Worm (Caenorhabditis elegans) whole organism, L4 larva: ENCODE measurements around the gene F35F10.7.

ENCODE experiments used
- D1046.2 ChIP-seq: fragments of 200-800 bp; sonication (Bioruptor generic); IDR thresholded peaks from 2 replicates; pipeline ENCODE4 v1.3.6; 2022; ENCODE audit warnings: missing genetic modification characterization, missing compliant biosample characterization
- F26F4.8 ChIP-seq: fragments of 200-800 bp; sonication (Bioruptor generic); conservative IDR thresholded peaks from 2 replicates; pipeline ENCODE4 v1.3.6; 2022; ENCODE audit warnings: missing genetic modification characterization, missing compliant biosample characterization
- F49E8.2 ChIP-seq: sonication (generic microtip); optimal IDR thresholded peaks from 2 replicates; lab custom pipeline; 2016; ENCODE audit warnings: missing compliant biosample characterization, mild to moderate bottlenecking, missing genetic modification characterization, borderline replicate concordance
- T20F7.1 ChIP-seq: fragments of 200-800 bp; sonication (Bioruptor generic); optimal IDR thresholded peaks from 2 replicates; lab custom pipeline; 2018; ENCODE audit warnings: mild to moderate bottlenecking, missing genetic modification characterization, missing compliant biosample characterization
- Y105C5A.15 ChIP-seq: fragments of 200-800 bp; sonication (Bioruptor generic); IDR thresholded peaks from 2 replicates; pipeline ENCODE4 v1.3.6; 2022; ENCODE audit warnings: missing genetic modification characterization, missing compliant biosample characterization
- Y75B8A.6 ChIP-seq: fragments of 200-800 bp; sonication (Bioruptor generic); IDR thresholded peaks from 2 replicates; pipeline ENCODE4 v1.3.6; 2022; ENCODE audit warnings: missing genetic modification reagents, missing genetic modification characterization, missing compliant biosample characterization
- aha-1 ChIP-seq: fragments of 150-350 bp; peaks from one replicate; lab custom pipeline; 2014; ENCODE audit warnings: missing biosample characterization, missing genetic modification characterization
- ama-1 ChIP-seq: fragments of 150-350 bp; optimal IDR thresholded peaks from 2 replicates; lab custom pipeline; 2014; ENCODE audit warnings: inconsistent platforms, mixed read lengths
- ceh-20 ChIP-seq: fragments of 200-800 bp; sonication (Bioruptor generic); IDR thresholded peaks from 2 replicates; pipeline ENCODE4 v1.3.6; 2022; ENCODE audit warnings: missing genetic modification reagents, missing genetic modification characterization, missing compliant biosample characterization
- ctbp-1 ChIP-seq: fragments of 200-800 bp; sonication (Bioruptor generic); IDR thresholded peaks from 2 replicates; pipeline ENCODE4 v1.3.6; 2022; ENCODE audit warnings: missing genetic modification reagents, missing genetic modification characterization, missing compliant biosample characterization
- daf-16 ChIP-seq, 3 experiments: sonication (generic microtip); optimal IDR thresholded peaks; 2 replicates each; lab custom pipeline; 2016 to 2017; ENCODE audit warnings: missing genetic modification characterization in 3 of 3, missing genetic modification reagents in 3 of 3, mild to moderate bottlenecking in 2 of 3, missing compliant biosample characterization in 2 of 3, missing biosample characterization in 1 of 3, moderate library complexity in 1 of 3
- daf-19 ChIP-seq: fragments of 200-800 bp; sonication (Bioruptor generic); conservative IDR thresholded peaks from 2 replicates; pipeline ENCODE4 v1.3.6; 2022; ENCODE audit warnings: missing genetic modification characterization, missing compliant biosample characterization
- daf-8 ChIP-seq: fragments of 200-800 bp; sonication (Bioruptor generic); IDR thresholded peaks from 2 replicates; pipeline ENCODE4 v1.3.6; 2022; ENCODE audit warnings: missing genetic modification characterization, missing compliant biosample characterization
- dmd-6 ChIP-seq: fragments of 200-800 bp; sonication (Bioruptor generic); IDR thresholded peaks from 2 replicates; pipeline ENCODE4 v1.3.6; 2022; ENCODE audit warnings: missing genetic modification reagents, missing genetic modification characterization, missing compliant biosample characterization
- dpl-1 ChIP-seq: fragments of 150-350 bp; optimal IDR thresholded peaks from 2 replicates; lab custom pipeline; 2014; ENCODE audit warnings: missing biosample characterization, missing genetic modification reagents, missing genetic modification characterization
- duxl-1 ChIP-seq: sonication (generic microtip); optimal IDR thresholded peaks from 2 replicates; lab custom pipeline; 2016; ENCODE audit warnings: mild to moderate bottlenecking, missing genetic modification characterization, moderate library complexity, missing compliant biosample characterization; ENCODE audit not compliant: poor library complexity
- dve-1 ChIP-seq: sonication (generic microtip); optimal IDR thresholded peaks from 2 replicates; lab custom pipeline; 2017; ENCODE audit warnings: antibody characterized with exemption, mild to moderate bottlenecking, missing genetic modification characterization, missing compliant biosample characterization; ENCODE audit not compliant: insufficient read depth
- gei-8 ChIP-seq: fragments of 200-800 bp; sonication (Bioruptor generic); optimal IDR thresholded peaks from 2 replicates; lab custom pipeline; 2018; ENCODE audit warnings: mild to moderate bottlenecking, missing genetic modification characterization, missing compliant biosample characterization
- hlh-11 ChIP-seq: fragments of 200-800 bp; sonication (Bioruptor generic); optimal IDR thresholded peaks from 2 replicates; lab custom pipeline; 2018; ENCODE audit warnings: mild to moderate bottlenecking, missing genetic modification characterization, missing compliant biosample characterization
- hlh-30 ChIP-seq: sonication (generic microtip); optimal IDR thresholded peaks from 2 replicates; lab custom pipeline; 2017; ENCODE audit warnings: antibody characterized with exemption, mild to moderate bottlenecking, missing genetic modification characterization, missing compliant biosample characterization; ENCODE audit not compliant: insufficient read depth
- lim-7 ChIP-seq: fragments of 200-800 bp; sonication (Bioruptor generic); IDR thresholded peaks from 2 replicates; pipeline ENCODE4 v1.3.6; 2022; ENCODE audit warnings: missing genetic modification characterization, missing compliant biosample characterization
- lin-1 ChIP-seq: fragments of 200-800 bp; sonication (Bioruptor generic); IDR thresholded peaks from 2 replicates; pipeline ENCODE4 v1.3.6; 2022; ENCODE audit warnings: missing genetic modification reagents, missing genetic modification characterization, missing compliant biosample characterization
- lin-29 ChIP-seq: fragments of 200-800 bp; sonication (Bioruptor generic); IDR thresholded peaks from 2 replicates; pipeline ENCODE4 v1.3.6; 2022; ENCODE audit warnings: missing genetic modification reagents, missing genetic modification characterization, missing compliant biosample characterization
- lin-38 ChIP-seq: fragments of 200-800 bp; sonication (Bioruptor generic); IDR thresholded peaks from 2 replicates; pipeline ENCODE4 v1.3.6; 2022; ENCODE audit warnings: missing genetic modification reagents, missing genetic modification characterization, missing compliant biosample characterization
- mes-2 ChIP-seq: sonication (generic microtip); optimal IDR thresholded peaks from 2 replicates; lab custom pipeline; 2016; ENCODE audit warnings: missing genotype, mild to moderate bottlenecking, missing genetic modification characterization, missing compliant biosample characterization; ENCODE audit not compliant: poor library complexity, severe bottlenecking
- mxl-2 ChIP-seq: fragments of 200-800 bp; sonication (Bioruptor generic); conservative IDR thresholded peaks from 2 replicates; pipeline ENCODE4 v1.3.6; 2022; ENCODE audit warnings: missing genetic modification reagents, missing genetic modification characterization, missing compliant biosample characterization
- nhr-10 ChIP-seq: fragments of 150-350 bp; optimal IDR thresholded peaks from 2 replicates; lab custom pipeline; 2014; ENCODE audit warnings: missing biosample characterization, missing genetic modification characterization
- nhr-111 ChIP-seq: fragments of 200-800 bp; sonication (Bioruptor generic); optimal IDR thresholded peaks from 2 replicates; lab custom pipeline; 2018; ENCODE audit warnings: mild to moderate bottlenecking, missing genetic modification characterization, missing compliant biosample characterization
- nhr-48 ChIP-seq: sonication (generic microtip); optimal IDR thresholded peaks from 2 replicates; lab custom pipeline; 2016; ENCODE audit warnings: mild to moderate bottlenecking, missing genetic modification characterization, missing compliant biosample characterization
- nhr-6 ChIP-seq: fragments of 150-350 bp; optimal IDR thresholded peaks from 2 replicates; lab custom pipeline; 2014; ENCODE audit warnings: missing biosample characterization, missing genetic modification characterization
- nhr-76 ChIP-seq: fragments of 150-350 bp; optimal IDR thresholded peaks from 2 replicates; lab custom pipeline; 2014; ENCODE audit warnings: missing biosample characterization, missing genetic modification characterization
- nhr-77 ChIP-seq: fragments of 150-350 bp; optimal IDR thresholded peaks from 2 replicates; lab custom pipeline; 2014; ENCODE audit warnings: missing biosample characterization, missing genetic modification characterization
- pha-4 ChIP-seq, 2 experiments: fragments of 150-350 bp in 1 of 2; fragments of 200-800 bp in 1 of 2; sonication (Bioruptor generic) in 1 of 2; IDR thresholded peaks in 1 of 2; optimal IDR thresholded peaks in 1 of 2; 2 replicates each; pipeline versions ENCODE4 v1.3.6 to Lab custom; 2014 to 2022; ENCODE audit warnings: missing genetic modification characterization in 2 of 2, missing genetic modification reagents in 2 of 2, missing biosample characterization in 1 of 2, missing compliant biosample characterization in 1 of 2
- php-3 ChIP-seq: fragments of 200-800 bp; sonication (Bioruptor generic); IDR thresholded peaks from 2 replicates; pipeline ENCODE4 v1.3.6; 2022; ENCODE audit warnings: missing genetic modification reagents, missing genetic modification characterization, missing compliant biosample characterization
- saeg-2 ChIP-seq: fragments of 200-800 bp; sonication (Bioruptor generic); IDR thresholded peaks from 2 replicates; pipeline ENCODE4 v1.3.6; 2022; ENCODE audit warnings: missing genetic modification reagents, missing genetic modification characterization, missing compliant biosample characterization
- set-16 ChIP-seq: fragments of 200-800 bp; sonication (Bioruptor generic); IDR thresholded peaks from 2 replicates; pipeline ENCODE4 v1.3.6; 2022; ENCODE audit warnings: missing genetic modification reagents, missing genetic modification characterization, missing compliant biosample characterization
- skn-1 ChIP-seq: fragments of 150-350 bp; optimal IDR thresholded peaks from 2 replicates; lab custom pipeline; 2014; ENCODE audit warnings: missing biosample characterization, missing genetic modification characterization
- snpc-4 ChIP-seq: fragments of 150-350 bp; optimal IDR thresholded peaks from 2 replicates; lab custom pipeline; 2014; ENCODE audit warnings: missing biosample characterization, missing genetic modification characterization
- spr-1 ChIP-seq: sonication (generic microtip); optimal IDR thresholded peaks from 2 replicates; lab custom pipeline; 2016; ENCODE audit warnings: mild to moderate bottlenecking, missing genetic modification characterization, missing compliant biosample characterization
- unc-39 ChIP-seq: sonication (generic microtip); optimal IDR thresholded peaks from 2 replicates; lab custom pipeline; 2017; ENCODE audit warnings: missing biosample characterization, missing genetic modification characterization
- zfp-3 ChIP-seq: fragments of 200-800 bp; sonication (Bioruptor generic); conservative IDR thresholded peaks from 2 replicates; pipeline ENCODE4 v1.3.6; 2022; ENCODE audit warnings: missing genetic modification reagents, missing genetic modification characterization, missing compliant biosample characterization
- zip-11 ChIP-seq: fragments of 200-800 bp; sonication (Bioruptor generic); IDR thresholded peaks from 2 replicates; pipeline ENCODE4 v1.3.6; 2022; ENCODE audit warnings: missing genetic modification characterization, missing compliant biosample characterization
- zip-2 ChIP-seq: fragments of 150-350 bp; optimal IDR thresholded peaks from 2 replicates; lab custom pipeline; 2014; ENCODE audit warnings: missing biosample characterization, missing genetic modification characterization
- ztf-7 ChIP-seq: fragments of 150-350 bp; optimal IDR thresholded peaks from 2 replicates; lab custom pipeline; 2014; ENCODE audit warnings: missing biosample characterization, missing genetic modification characterization

The F35F10.7 gene

DNA sequence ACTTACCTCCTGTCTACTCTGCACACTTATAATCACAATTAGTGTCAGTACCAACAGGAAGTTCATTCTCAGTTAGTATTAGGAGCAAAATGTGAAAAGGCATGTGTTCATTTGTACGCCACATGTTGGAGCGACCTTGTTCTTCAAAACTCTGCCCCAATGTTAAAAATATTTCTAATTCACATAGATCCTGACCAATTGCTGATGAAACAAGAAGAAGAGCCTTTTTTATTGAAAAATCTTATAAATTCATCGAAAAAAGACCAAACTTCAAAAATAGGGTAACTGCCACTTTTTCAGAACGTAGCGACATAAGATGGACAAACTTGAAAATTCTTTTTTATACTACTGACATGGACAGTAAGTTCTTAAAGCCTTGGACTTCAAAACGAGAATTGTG is 21.0 kb downstream of the F35F10.7 start, which contains the start of gene T28A11.17:
TSS of gene T28A11.17 (minus strand) at position 101 of the 400 bp plus-strand sequence.
- TF ChIP-seq set-16 (no peak), nhr-76 (tag; lab: Kevin White, UChicago) (no peak), skn-1 (tag; lab: Kevin White, UChicago) (no peak), saeg-2 (GFP tag; lab: Robert Waterston, UW) (no peak), F26F4.8 (GFP tag; lab: Robert Waterston, UW) (no peak), nhr-48 (tag; lab: Kevin White, UChicago) (no peak), mes-2 (tag; lab: Kevin White, UChicago) (no peak), nhr-77 (tag; lab: Kevin White, UChicago) (no peak), gei-8 (GFP tag; lab: Kevin White, UChicago) (no peak), zip-2 (tag; lab: Kevin White, UChicago) (no peak), dmd-6 (GFP tag; lab: Robert Waterston, UW) (no peak), nhr-6 (tag; lab: Kevin White, UChicago) (no peak), lin-29 (GFP tag; lab: Robert Waterston, UW) (no peak)

DNA sequence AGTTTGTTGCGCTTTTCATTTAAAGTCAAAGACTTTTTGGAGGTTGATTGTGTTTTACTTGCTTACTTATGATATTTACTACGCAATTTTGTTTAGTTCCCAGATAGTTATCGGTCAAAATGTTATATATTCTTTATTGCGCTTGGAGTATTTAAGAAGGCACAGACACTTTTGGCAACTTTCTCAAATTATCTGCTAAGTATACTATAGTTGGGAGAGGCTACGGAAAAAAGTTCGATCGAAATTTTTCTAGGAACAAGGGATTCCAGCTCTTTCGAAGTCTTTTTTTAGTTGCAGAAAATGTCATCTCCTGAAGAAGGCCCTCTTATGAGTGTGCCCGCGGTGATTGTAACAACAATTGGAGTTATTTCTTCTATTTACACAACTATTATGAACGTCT is 27.2 kb downstream of the F35F10.7 start, which contains the start of gene srbc-5:
TSS of gene srbc-5 (plus strand) at position 301 of the 400 bp plus-strand sequence.
- TF ChIP-seq lin-29 (GFP tag; lab: Robert Waterston, UW) (no peak), skn-1 (tag; lab: Kevin White, UChicago) (no peak), zip-11 (GFP tag; lab: Robert Waterston, UW) (no peak), F49E8.2 (tag; lab: Kevin White, UChicago) (no peak), T20F7.1 (GFP tag; lab: Kevin White, UChicago) (no peak), lim-7 (GFP tag; lab: Robert Waterston, UW) (no peak), daf-19 (GFP tag; lab: Robert Waterston, UW) (no peak), mes-2 (tag; lab: Kevin White, UChicago) (no peak), ceh-20 (GFP tag; lab: Robert Waterston, UW) (no peak), D1046.2 (no peak), zfp-3 (GFP tag; lab: Robert Waterston, UW) (no peak), ctbp-1 (no peak), nhr-10 (tag; lab: Kevin White, UChicago) (no peak), Y75B8A.6 (GFP tag; lab: Robert Waterston, UW) (no peak), ztf-7 (no peak)

DNA sequence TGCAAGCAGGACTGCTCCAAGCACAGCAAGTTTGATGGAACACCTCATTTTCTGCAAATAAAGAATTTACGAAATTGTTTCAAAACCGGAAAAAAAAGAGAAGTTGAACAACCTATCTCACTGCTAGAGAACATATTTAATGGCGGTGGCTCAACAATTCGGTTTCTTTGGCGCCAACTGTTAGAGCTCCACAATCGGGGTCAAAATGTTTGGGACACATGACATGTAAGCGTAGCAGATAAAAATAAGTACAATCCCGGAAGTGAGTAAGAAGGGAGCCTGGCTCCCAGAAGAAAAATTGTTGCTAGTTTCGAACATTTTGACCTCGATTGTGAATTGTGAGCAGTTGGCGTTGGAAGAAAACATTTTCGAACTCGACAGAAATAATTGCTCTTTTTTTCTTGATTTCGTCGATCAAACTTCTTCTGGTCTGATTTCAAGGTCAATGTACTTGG is 28.0 kb downstream of the F35F10.7 start, which contains the start of gene T28A11.16:
TSS of gene T28A11.16 (minus strand) at position 51 of the 455 bp plus-strand sequence.
- TF ChIP-seq daf-16 (GFP tag; optimal IDR thresholded peaks at IDR 0.05; lab: Kevin White, UChicago): peak in 1 of 2 experiments; percentile 80
- TF ChIP-seq daf-16 (tag; optimal IDR thresholded peaks at IDR 0.05; lab: Kevin White, UChicago): no peak
- TF ChIP-seq snpc-4: no peak
- TF ChIP-seq hlh-11 (tag; lab: Kevin White, UChicago): peak; percentile 45
- peak; percentile 70 for TF ChIP-seq aha-1
- TF ChIP-seq, all 104 proteins: peak for 3

DNA sequence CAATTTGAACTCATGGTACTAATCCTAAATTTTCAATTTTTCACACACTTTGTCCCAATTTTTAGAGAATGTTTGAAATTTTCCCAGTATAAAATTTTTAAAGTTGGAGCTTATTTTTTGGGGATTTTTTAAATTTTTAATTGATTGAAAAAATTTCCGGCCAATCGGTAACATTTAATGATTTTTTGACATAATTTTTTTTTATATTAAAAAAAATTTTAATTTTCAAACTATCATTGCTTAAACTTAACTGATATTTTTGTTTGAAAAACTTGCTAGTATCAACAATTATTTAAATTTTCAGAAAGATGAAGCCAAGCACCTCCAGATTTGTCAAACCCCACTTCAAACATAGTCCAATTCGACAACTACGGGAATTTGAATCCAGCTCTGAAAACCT is 30.0 kb downstream of the F35F10.7 start, which contains the start of gene T28A11.22:
TSS of gene T28A11.22 (plus strand) at position 301 of the 400 bp plus-strand sequence.
- TF ChIP-seq daf-8 (GFP tag; lab: Robert Waterston, UW) (no peak), lin-1 (GFP tag; lab: Robert Waterston, UW) (no peak), lin-29 (GFP tag; lab: Robert Waterston, UW) (no peak), spr-1 (tag; lab: Kevin White, UChicago) (no peak), lin-38 (GFP tag; lab: Robert Waterston, UW) (no peak), daf-19 (GFP tag; lab: Robert Waterston, UW) (no peak), ama-1 (lab: Kevin White, UChicago) (no peak), unc-39 (no peak), php-3 (no peak), nhr-111 (no peak), saeg-2 (GFP tag; lab: Robert Waterston, UW) (no peak), hlh-30 (tag; lab: Kevin White, UChicago) (no peak), dmd-6 (GFP tag; lab: Robert Waterston, UW) (no peak), dpl-1 (no peak), mxl-2 (GFP tag; lab: Robert Waterston, UW) (no peak), Y105C5A.15 (GFP tag; lab: Robert Waterston, UW) (no peak), pha-4 (GFP tag; IDR thresholded peaks at IDR 0.05; lab: Robert Waterston, UW) (no peak), pha-4 (tag; optimal IDR thresholded peaks at IDR 0.05; lab: Kevin White, UChicago) (no peak), dve-1 (tag; lab: Kevin White, UChicago) (no peak), duxl-1 (tag; lab: Kevin White, UChicago) (no peak)
- TF ChIP-seq, all 104 proteins: peak for 0
